Worm (Caenorhabditis elegans) whole organism, L1 larva: ENCODE measurements around the gene T13C5.9.

Source experiments
- elt-3 ChIP-seq, 6 experiments: fragments of 150-350 bp in 1 of 6; sonication (generic microtip); optimal IDR thresholded peaks; 2 replicates each; lab custom pipeline; 2017 to 2018; ENCODE audit warnings: missing biosample characterization in 6 of 6, missing genetic modification characterization in 6 of 6, inconsistent platforms in 1 of 6
- lin-39 ChIP-seq: fragments of 150-350 bp; optimal IDR thresholded peaks from 2 replicates; lab custom pipeline; 2014; ENCODE audit warnings: missing biosample characterization, missing genetic modification reagents, missing genetic modification characterization
- unc-86 ChIP-seq: sonication (generic microtip); optimal IDR thresholded peaks from 2 replicates; lab custom pipeline; 2016; ENCODE audit warnings: missing genetic modification characterization, missing compliant biosample characterization

DNA sequence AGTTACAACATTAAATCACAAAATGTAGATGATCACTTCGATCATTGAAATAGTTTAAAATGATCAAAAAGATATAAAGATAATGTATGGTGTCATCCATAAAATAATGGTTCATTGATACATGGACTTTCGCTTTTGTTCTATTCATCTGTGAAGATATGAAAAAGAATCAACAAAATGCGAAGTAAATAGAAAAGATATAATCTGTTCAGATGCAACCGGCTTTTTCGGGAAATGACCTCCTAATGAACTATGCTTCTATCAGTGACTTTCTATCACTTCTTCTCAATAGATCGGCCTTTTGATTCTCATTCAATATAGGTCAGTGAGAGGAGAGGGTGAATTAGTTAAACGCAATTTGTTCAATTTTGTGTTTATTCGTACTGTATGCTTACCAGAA lies 11.1 kb upstream of the T13C5.9 start:
- TF ChIP-seq elt-3 (tag; optimal IDR thresholded peaks at IDR 0.05; lab: Kevin White, UChicago) (peak in 1 of 6 experiments; percentile 19), unc-86 (tag; lab: Kevin White, UChicago) (no peak), lin-39 (tag; lab: Kevin White, UChicago) (no peak)
